Fruit fly (Drosophila melanogaster) whole organism, embryonic: ENCODE measurements around the gene CG17450.

ENCODE experiments used
- Aef1 ChIP-seq: fragments of 200-800 bp; sonication (Bioruptor generic); IDR thresholded peaks from 3 replicates; pipeline ENCODE4 v1.3.6; 2022; ENCODE audit warnings: missing biosample characterization, missing genetic modification characterization
- Atf-2 ChIP-seq: fragments of 200-800 bp; sonication (Bioruptor generic); optimal IDR thresholded peaks from 2 replicates; lab custom pipeline; 2016; ENCODE audit warnings: missing biosample characterization, missing genetic modification characterization
- CG10267 ChIP-seq: fragments of 200-800 bp; sonication (Bioruptor generic); optimal IDR thresholded peaks from 2 replicates; lab custom pipeline; 2018; ENCODE audit warnings: missing biosample characterization, mild to moderate bottlenecking, missing genetic modification characterization, moderate library complexity
- CG12104 ChIP-seq: fragments of 200-800 bp; sonication (Bioruptor generic); optimal IDR thresholded peaks from 3 replicates; lab custom pipeline; 2016; ENCODE audit warnings: missing biosample characterization, missing genetic modification characterization
- CG13123 ChIP-seq: fragments of 200-800 bp; sonication (Bioruptor generic); optimal IDR thresholded peaks from 2 replicates; lab custom pipeline; 2016; ENCODE audit warnings: missing biosample characterization, missing genetic modification characterization
- CG13296 ChIP-seq: fragments of 200-800 bp; sonication (Bioruptor generic); optimal IDR thresholded peaks from 3 replicates; lab custom pipeline; 2018; ENCODE audit warnings: missing biosample characterization, mild to moderate bottlenecking, missing genetic modification characterization
- CG15601 ChIP-seq: fragments of 200-800 bp; sonication (Bioruptor generic); optimal IDR thresholded peaks from 3 replicates; lab custom pipeline; 2019; ENCODE audit warnings: missing biosample characterization, mild to moderate bottlenecking, missing genetic modification characterization, moderate library complexity
- CG15696 ChIP-seq: fragments of 200-800 bp; sonication (Bioruptor generic); optimal IDR thresholded peaks from 2 replicates; lab custom pipeline; 2019; ENCODE audit warnings: missing biosample characterization, mild to moderate bottlenecking, missing genetic modification characterization, moderate library complexity
- CG2116 ChIP-seq: fragments of 200-800 bp; sonication (Bioruptor generic); optimal IDR thresholded peaks from 3 replicates; lab custom pipeline; 2018; ENCODE audit warnings: missing biosample characterization, mild to moderate bottlenecking, missing genetic modification characterization
- CG2889 ChIP-seq: fragments of 200-800 bp; sonication (Bioruptor generic); IDR thresholded peaks from 3 replicates; pipeline ENCODE4 v1.3.6; 2022; ENCODE audit warnings: missing biosample characterization, missing genetic modification characterization
- CG30020 ChIP-seq: fragments of 200-800 bp; optimal IDR thresholded peaks from 2 replicates; lab custom pipeline; 2019; ENCODE audit warnings: missing biosample characterization, mild to moderate bottlenecking, missing genetic modification characterization, moderate library complexity
- CG4404 ChIP-seq: fragments of 200-800 bp; sonication (Bioruptor generic); IDR thresholded peaks from 2 replicates; pipeline ENCODE4 v1.3.6; 2022; ENCODE audit warnings: missing biosample characterization, missing genetic modification characterization
- CG4424 ChIP-seq: fragments of 200-800 bp; sonication (Bioruptor generic); optimal IDR thresholded peaks from 3 replicates; lab custom pipeline; 2016; ENCODE audit warnings: missing biosample characterization, missing genetic modification characterization
- CG4617 ChIP-seq: fragments of 200-800 bp; sonication (Bioruptor generic); optimal IDR thresholded peaks from 3 replicates; lab custom pipeline; 2016; ENCODE audit warnings: missing biosample characterization, missing genetic modification characterization, borderline replicate concordance
- CG4730 ChIP-seq: fragments of 200-800 bp; sonication (Bioruptor generic); IDR thresholded peaks from 2 replicates; pipeline ENCODE4 v1.3.6; 2022; ENCODE audit warnings: missing biosample characterization, missing genetic modification characterization
- CG6254 ChIP-seq: fragments of 200-800 bp; sonication (Bioruptor generic); optimal IDR thresholded peaks from 3 replicates; lab custom pipeline; 2017; ENCODE audit warnings: mild to moderate bottlenecking, missing biosample characterization, missing genetic modification reagents, missing genetic modification characterization
- CG6689 ChIP-seq: fragments of 200-800 bp; sonication (Bioruptor generic); IDR thresholded peaks from 2 replicates; pipeline ENCODE4 v1.3.6; 2022; ENCODE audit warnings: missing biosample characterization, missing genetic modification characterization
- CG7928 ChIP-seq: fragments of 200-800 bp; sonication (Bioruptor generic); optimal IDR thresholded peaks from 2 replicates; lab custom pipeline; 2017; ENCODE audit warnings: missing biosample characterization, mild to moderate bottlenecking, missing genetic modification characterization
- CG7987 ChIP-seq: fragments of 200-800 bp; sonication (Bioruptor generic); optimal IDR thresholded peaks from 2 replicates; lab custom pipeline; 2018; ENCODE audit warnings: missing biosample characterization, mild to moderate bottlenecking, missing genetic modification characterization, moderate library complexity
- CG9797 ChIP-seq: fragments of 200-800 bp; sonication (Bioruptor generic); optimal IDR thresholded peaks from 3 replicates; lab custom pipeline; 2018; ENCODE audit warnings: missing biosample characterization, mild to moderate bottlenecking, missing genetic modification characterization
- CrebB ChIP-seq: fragments of 200-800 bp; sonication (Bioruptor generic); optimal IDR thresholded peaks from 3 replicates; lab custom pipeline; 2018; ENCODE audit warnings: missing biosample characterization, mild to moderate bottlenecking, missing genetic modification characterization
- D19A ChIP-seq: fragments of 200-800 bp; optimal IDR thresholded peaks from 3 replicates; lab custom pipeline; 2019; ENCODE audit warnings: missing biosample characterization, mild to moderate bottlenecking, missing genetic modification characterization, moderate library complexity
- Doc2 ChIP-seq: fragments of 200-800 bp; sonication (Bioruptor generic); IDR thresholded peaks from 2 replicates; pipeline ENCODE4 v1.3.6; 2022; ENCODE audit warnings: missing biosample characterization, missing genetic modification characterization
- Fer3 ChIP-seq: fragments of 200-800 bp; sonication (Bioruptor generic); optimal IDR thresholded peaks from 2 replicates; lab custom pipeline; 2018; ENCODE audit warnings: missing biosample characterization, mild to moderate bottlenecking, missing genetic modification characterization, moderate library complexity
- GATAe ChIP-seq: fragments of 200-800 bp; sonication (Bioruptor generic); conservative IDR thresholded peaks from 2 replicates; pipeline ENCODE4 v1.3.6; 2022; ENCODE audit warnings: missing biosample characterization, missing genetic modification characterization
- HLH54F ChIP-seq: fragments of 200-800 bp; sonication (Bioruptor generic); optimal IDR thresholded peaks from 3 replicates; lab custom pipeline; 2016; ENCODE audit warnings: missing biosample characterization, missing genetic modification characterization
- HLHmδ ChIP-seq: fragments of 200-800 bp; sonication (Bioruptor generic); optimal IDR thresholded peaks from 2 replicates; lab custom pipeline; 2018; ENCODE audit warnings: missing biosample characterization, mild to moderate bottlenecking, missing genetic modification characterization, moderate library complexity
- Poxn ChIP-seq: fragments of 200-800 bp; sonication (Bioruptor generic); IDR thresholded peaks from 2 replicates; pipeline ENCODE4 v1.3.6; 2022; ENCODE audit warnings: missing biosample characterization, missing genetic modification characterization
- Xbp1 ChIP-seq: fragments of 200-800 bp; sonication (Bioruptor generic); optimal IDR thresholded peaks from 3 replicates; lab custom pipeline; 2016; ENCODE audit warnings: missing biosample characterization, mild to moderate bottlenecking, missing genetic modification characterization
- amos ChIP-seq: fragments of 200-800 bp; sonication (Bioruptor generic); IDR thresholded peaks from 2 replicates; pipeline ENCODE4 v1.3.6; 2022; ENCODE audit warnings: missing biosample characterization, missing genetic modification characterization; ENCODE audit not compliant: partially characterized antibody
- bigmax ChIP-seq: fragments of 200-800 bp; sonication (Bioruptor generic); optimal IDR thresholded peaks from 2 replicates; lab custom pipeline; 2018; ENCODE audit warnings: missing biosample characterization, mild to moderate bottlenecking, missing genetic modification characterization
- bowl ChIP-seq: fragments of 200-800 bp; sonication (Bioruptor generic); IDR thresholded peaks from 2 replicates; pipeline ENCODE4 v1.3.6; 2022; ENCODE audit warnings: missing biosample characterization, missing genetic modification characterization
- bsh ChIP-seq, 2 experiments: fragments of 200-800 bp; sonication (Bioruptor generic); optimal IDR thresholded peaks; 2 replicates each; lab custom pipeline; 2017 to 2018; ENCODE audit warnings: mild to moderate bottlenecking in 2 of 2, missing biosample characterization in 2 of 2, missing genetic modification characterization in 2 of 2, moderate library complexity in 1 of 2
- cad ChIP-seq: fragments of >200 bp; optimal IDR thresholded peaks from 2 replicates; lab custom pipeline; 2017; ENCODE audit warnings: missing biosample characterization, missing genetic modification characterization
- croc ChIP-seq: fragments of 200-800 bp; sonication (Bioruptor generic); conservative IDR thresholded peaks from 3 replicates; pipeline ENCODE4 v1.3.6; 2022; ENCODE audit warnings: missing biosample characterization, missing genetic modification characterization
- hb ChIP-seq: fragments of 200-800 bp; sonication (Bioruptor generic); IDR thresholded peaks from 3 replicates; pipeline ENCODE4 v1.3.6; 2022; ENCODE audit warnings: missing biosample characterization, missing genetic modification characterization; ENCODE audit not compliant: partially characterized antibody
- hkb ChIP-seq, 2 experiments: fragments of 200-800 bp in 1 of 2; fragments of >200 bp in 1 of 2; sonication (Bioruptor generic) in 1 of 2; IDR thresholded peaks in 1 of 2; optimal IDR thresholded peaks in 1 of 2; 2 replicates each; pipeline versions ENCODE4 v1.3.6 to Lab custom; 2017 to 2022; ENCODE audit warnings: missing biosample characterization in 1 of 2, missing genetic modification characterization in 1 of 2
- knrl ChIP-seq: fragments of 200-800 bp; sonication (Bioruptor generic); IDR thresholded peaks from 3 replicates; pipeline ENCODE4 v1.3.6; 2022; ENCODE audit warnings: missing biosample characterization, missing genetic modification characterization; ENCODE audit not compliant: partially characterized antibody
- lilli ChIP-seq: fragments of 200-800 bp; sonication (Bioruptor generic); optimal IDR thresholded peaks from 3 replicates; lab custom pipeline; 2016; ENCODE audit warnings: missing biosample characterization, missing genetic modification characterization
- pfk ChIP-seq: fragments of 200-800 bp; sonication (Bioruptor generic); optimal IDR thresholded peaks from 2 replicates; lab custom pipeline; 2018; ENCODE audit warnings: missing biosample characterization, mild to moderate bottlenecking, missing genetic modification characterization, moderate library complexity
- pzg ChIP-seq: fragments of 200-800 bp; sonication (Bioruptor generic); optimal IDR thresholded peaks from 3 replicates; lab custom pipeline; 2018; ENCODE audit warnings: missing biosample characterization, mild to moderate bottlenecking, missing genetic modification characterization, moderate library complexity
- ranshi ChIP-seq: fragments of 200-800 bp; sonication (Bioruptor generic); IDR thresholded peaks from 2 replicates; pipeline ENCODE4 v1.3.6; 2022; ENCODE audit warnings: missing biosample characterization, missing genetic modification characterization
- repo ChIP-seq: fragments of 200-800 bp; sonication (Bioruptor generic); optimal IDR thresholded peaks from 2 replicates; lab custom pipeline; 2016; ENCODE audit warnings: missing biosample characterization, missing genetic modification characterization
- ro ChIP-seq: fragments of 200-800 bp; sonication (Bioruptor generic); IDR thresholded peaks from 2 replicates; pipeline ENCODE4 v1.3.6; 2022; ENCODE audit warnings: missing biosample characterization, missing genetic modification characterization
- schlank ChIP-seq: fragments of 200-800 bp; sonication (Bioruptor generic); optimal IDR thresholded peaks from 2 replicates; lab custom pipeline; 2018; ENCODE audit warnings: missing biosample characterization, mild to moderate bottlenecking, missing genetic modification characterization
- slp2 ChIP-seq: fragments of 200-800 bp; sonication (Bioruptor generic); optimal IDR thresholded peaks from 2 replicates; lab custom pipeline; 2016; ENCODE audit warnings: missing biosample characterization, missing genetic modification characterization
- stc ChIP-seq: fragments of 200-800 bp; sonication (Bioruptor generic); IDR thresholded peaks from 2 replicates; pipeline ENCODE4 v1.3.6; 2022; ENCODE audit warnings: missing biosample characterization, missing genetic modification characterization
- tap ChIP-seq: fragments of 200-800 bp; optimal IDR thresholded peaks from 3 replicates; lab custom pipeline; 2019; ENCODE audit warnings: missing biosample characterization, mild to moderate bottlenecking, missing genetic modification characterization, moderate library complexity
- tgo ChIP-seq: fragments of 200-800 bp; sonication (Bioruptor generic); IDR thresholded peaks from 3 replicates; pipeline ENCODE4 v1.3.6; 2022; ENCODE audit warnings: missing biosample characterization, missing genetic modification characterization
- trh ChIP-seq: fragments of 200-800 bp; sonication (Bioruptor generic); optimal IDR thresholded peaks from 2 replicates; lab custom pipeline; 2016; ENCODE audit warnings: missing biosample characterization, missing genetic modification characterization
- yki ChIP-seq: fragments of >200 bp; optimal IDR thresholded peaks from 3 replicates; lab custom pipeline; 2018

The CG17450 gene

DNA sequence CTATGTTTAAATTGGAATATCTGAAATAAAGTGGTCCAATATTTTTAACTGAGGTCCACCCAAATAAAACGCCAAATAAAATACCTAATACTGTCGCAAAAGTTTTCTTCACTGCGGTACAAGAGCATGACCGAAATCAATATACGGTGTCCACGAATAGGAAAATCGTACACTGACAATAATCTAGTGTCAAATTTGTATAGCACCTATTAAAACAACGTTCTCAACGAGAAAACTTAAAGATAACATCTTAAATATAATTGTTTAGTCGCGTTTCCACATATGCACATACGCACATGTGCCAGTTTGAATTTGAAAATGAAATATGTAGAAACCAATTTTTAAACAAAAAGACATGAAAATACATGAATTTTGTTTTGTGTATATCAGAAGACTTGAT lies 22.7 kb upstream of the CG17450 start (continued):
- peak; percentile 32 for TF ChIP-seq CG2116 (GFP tag; lab: Kevin White, UChicago)
- TF ChIP-seq stc (GFP tag; lab: Robert Waterston, UW) = no peak
- TF ChIP-seq tap (tag; lab: Kevin White, UChicago) = peak; percentile 46
- TF ChIP-seq CG4617 (GFP tag; lab: Kevin White, UChicago) = peak; percentile 5
- TF ChIP-seq CG9797 (GFP tag; lab: Kevin White, UChicago) = no peak
- TF ChIP-seq CG6254 = peak; percentile 51
- no peak for TF ChIP-seq cad (GFP tag; lab: Kevin White, UChicago)
- TF ChIP-seq schlank = peak; percentile 26
- peak; percentile 80 for TF ChIP-seq Xbp1 (GFP tag; lab: Kevin White, UChicago)
- TF ChIP-seq CG13123 (GFP tag; lab: Kevin White, UChicago) = no peak
- peak; percentile 42 to 87 for TF ChIP-seq bsh (GFP tag; optimal IDR thresholded peaks at IDR 0.05; lab: Kevin White, UChicago)
- peak; percentile 64; the same call in 1 of the 2 replicates for TF ChIP-seq ranshi
- no peak for TF ChIP-seq CG4404
- peak; percentile 62 for TF ChIP-seq Fer3 (tag; lab: Kevin White, UChicago)
- TF ChIP-seq D19A = peak; percentile 76
- peak; percentile 14 for TF ChIP-seq pzg (GFP tag; lab: Kevin White, UChicago)
- no peak for TF ChIP-seq hb (GFP tag; lab: Robert Waterston, UW)
- peak; percentile 73 for TF ChIP-seq CG30020
- no peak for TF ChIP-seq amos
- TF ChIP-seq yki (lab: Kevin White, UChicago) = no peak
- peak; percentile 69 for TF ChIP-seq CG6689 (GFP tag; lab: Robert Waterston, UW)
- TF ChIP-seq slp2 = peak; percentile 52
- TF ChIP-seq CG7987 (GFP tag; lab: Kevin White, UChicago) = no peak
- TF ChIP-seq Aef1 (GFP tag; lab: Robert Waterston, UW) = peak; percentile 47; the same call in 2 of the 3 replicates
- no peak for TF ChIP-seq trh
- TF ChIP-seq tgo (GFP tag; lab: Robert Waterston, UW) = peak; percentile 47; the same call in 1 of the 3 replicates
- no peak for TF ChIP-seq CG4730 (GFP tag; lab: Robert Waterston, UW)
- TF ChIP-seq CG13296 (GFP tag; lab: Kevin White, UChicago) = peak; percentile 64
- peak; percentile 61 for TF ChIP-seq CG15696 (tag; lab: Kevin White, UChicago)
- TF ChIP-seq HLH54F (GFP tag; lab: Kevin White, UChicago) = peak; percentile 35
- TF ChIP-seq Poxn (GFP tag; lab: Robert Waterston, UW) = no peak
- TF ChIP-seq croc = peak; percentile 49; the same call in 2 of the 3 replicates
- TF ChIP-seq CG7928 (GFP tag; lab: Kevin White, UChicago) = no peak
- TF ChIP-seq bowl (GFP tag; lab: Robert Waterston, UW) = no peak
- TF ChIP-seq Atf-2 = peak; percentile 73
- TF ChIP-seq knrl (GFP tag; lab: Robert Waterston, UW) = no peak
- TF ChIP-seq Doc2 (GFP tag; lab: Robert Waterston, UW) = no peak
- peak; percentile 31 for TF ChIP-seq CrebB (tag; lab: Kevin White, UChicago)
- TF ChIP-seq repo = peak; percentile 23
- peak; percentile 77 for TF ChIP-seq CG4424 (GFP tag; lab: Kevin White, UChicago)
- peak; percentile 77 for TF ChIP-seq CG10267 (tag; lab: Kevin White, UChicago)
- no peak for TF ChIP-seq CG2889 (GFP tag; lab: Robert Waterston, UW)
- TF ChIP-seq bigmax (GFP tag; lab: Kevin White, UChicago) = no peak
- no peak for TF ChIP-seq CG12104 (GFP tag; lab: Kevin White, UChicago)
- no peak for TF ChIP-seq GATAe (GFP tag; lab: Robert Waterston, UW)
- peak; percentile 63 for TF ChIP-seq lilli (GFP tag; lab: Kevin White, UChicago)
- no peak; the same call in 1 of the 2 replicates for TF ChIP-seq ro (GFP tag; lab: Robert Waterston, UW)
- peak; percentile 69 for TF ChIP-seq CG15601
- no peak for TF ChIP-seq hkb (optimal IDR thresholded peaks at IDR 0.05; lab: Kevin White, UChicago)
- TF ChIP-seq hkb (GFP tag; IDR thresholded peaks at IDR 0.05; lab: Robert Waterston, UW) = peak; percentile 76; the same call in 1 of the 2 replicates
- peak; percentile 5 for TF ChIP-seq pfk (GFP tag; lab: Kevin White, UChicago)
- no peak for TF ChIP-seq HLHmδ (GFP tag; lab: Kevin White, UChicago)
